Worm (Caenorhabditis elegans): ENCODE results near the gene flp-1.

Gene flp-1

ce11 chrIV:9144405-9144804 lies at the start of gene flp-1:
Gene flp-1, plus strand, starts transcription at chrIV:9144705.
- TF ChIP-seq unc-62 (GFP tag; optimal IDR thresholded peaks at IDR 0.05): no peak

- no peak for TF ChIP-seq unc-62 (GFP tag; optimal IDR thresholded peaks at IDR 0.05)
Observed at ce11 chrIV:9095553-9095952, 49.0 kb upstream of the flp-1 start, which contains the start of gene icln-1. Gene icln-1, minus strand, starts transcription at chrIV:9095653.

- TF ChIP-seq unc-62 (GFP tag; optimal IDR thresholded peaks at IDR 0.05): no peak
Observed at ce11 chrIV:9096160-9096879, 48.2 kb upstream of the flp-1 start, which contains the start of the genes znf-706 and cpna-3. Gene znf-706, minus strand, starts transcription at chrIV:9096231. Gene cpna-3, plus strand, starts transcription at chrIV:9096842.

- TF ChIP-seq unc-62 (GFP tag; optimal IDR thresholded peaks at IDR 0.05): no peak
Observed at ce11 chrIV:9098942-9099341, 45.6 kb upstream of the flp-1 start, which contains the start of gene gldi-10. Gene gldi-10, plus strand, starts transcription at chrIV:9099242.

- no peak for TF ChIP-seq unc-62 (GFP tag; optimal IDR thresholded peaks at IDR 0.05)
Observed at ce11 chrIV:9100835-9101234, 43.7 kb upstream of the flp-1 start.

- TF ChIP-seq unc-62 (GFP tag; optimal IDR thresholded peaks at IDR 0.05): no peak
Observed at ce11 chrIV:9104071-9105016, 40.2 kb upstream of the flp-1 start, which contains the start of the genes C01F6.14 and fem-3. Gene C01F6.14, minus strand, starts transcription at chrIV:9104121. Gene fem-3, plus strand, starts transcription at chrIV:9104966.

- no peak for TF ChIP-seq unc-62 (GFP tag; optimal IDR thresholded peaks at IDR 0.05)
Observed at ce11 chrIV:9107464-9107863, 37.0 kb upstream of the flp-1 start.

ce11 chrIV:9108631-9109030 lies 35.9 kb upstream of the flp-1 start, which contains the start of gene aly-1:
Gene aly-1, plus strand, starts transcription at chrIV:9108931.
- no peak for TF ChIP-seq unc-62 (GFP tag; optimal IDR thresholded peaks at IDR 0.05)

ce11 chrIV:9112019-9112418 lies 32.5 kb upstream of the flp-1 start:
- no peak for TF ChIP-seq unc-62 (GFP tag; optimal IDR thresholded peaks at IDR 0.05)

ce11 chrIV:9114078-9114477 lies 30.4 kb upstream of the flp-1 start:
- no peak for TF ChIP-seq unc-62 (GFP tag; optimal IDR thresholded peaks at IDR 0.05)

ce11 chrIV:9116452-9116851 lies 28.1 kb upstream of the flp-1 start:
- TF ChIP-seq unc-62 (GFP tag; optimal IDR thresholded peaks at IDR 0.05): no peak

- TF ChIP-seq unc-62 (GFP tag; optimal IDR thresholded peaks at IDR 0.05): no peak
Observed at ce11 chrIV:9117700-9118099, 26.8 kb upstream of the flp-1 start.

- no peak for TF ChIP-seq unc-62 (GFP tag; optimal IDR thresholded peaks at IDR 0.05)
Observed at ce11 chrIV:9118348-9118747, 26.2 kb upstream of the flp-1 start.

ce11 chrIV:9118792-9119191 lies 25.7 kb upstream of the flp-1 start, which contains the start of gene nrfl-1:
Gene nrfl-1, plus strand, starts transcription at chrIV:9119092.
- no peak for TF ChIP-seq unc-62 (GFP tag; optimal IDR thresholded peaks at IDR 0.05)

ce11 chrIV:9120220-9120619 lies 24.3 kb upstream of the flp-1 start:
- no peak for TF ChIP-seq unc-62 (GFP tag; optimal IDR thresholded peaks at IDR 0.05)

ce11 chrIV:9121545-9121944 lies 23.0 kb upstream of the flp-1 start:
- TF ChIP-seq unc-62 (GFP tag; optimal IDR thresholded peaks at IDR 0.05): no peak
